Worm (Caenorhabditis elegans) whole organism, L2 larva: ENCODE results near the gene K01D12.9.

ENCODE experiments used
- ceh-16 ChIP-seq: fragments of 150-350 bp; optimal IDR thresholded peaks from 2 replicates; lab custom pipeline; 2014; ENCODE audit warnings: missing biosample characterization, missing genetic modification characterization
- nhr-129 ChIP-seq: fragments of 150-350 bp; optimal IDR thresholded peaks from 2 replicates; lab custom pipeline; 2014; ENCODE audit warnings: missing biosample characterization, missing genetic modification characterization
- nhr-237 ChIP-seq: fragments of 150-350 bp; optimal IDR thresholded peaks from 2 replicates; lab custom pipeline; 2014; ENCODE audit warnings: missing biosample characterization, missing genetic modification characterization
- snpc-4 ChIP-seq: fragments of 150-350 bp; optimal IDR thresholded peaks from 2 replicates; lab custom pipeline; 2014; ENCODE audit warnings: missing biosample characterization, missing genetic modification characterization
- ztf-11 ChIP-seq: sonication (generic microtip); optimal IDR thresholded peaks from 2 replicates; lab custom pipeline; 2017; ENCODE audit warnings: missing biosample characterization, missing genetic modification characterization
- ztf-4 ChIP-seq: fragments of 150-350 bp; optimal IDR thresholded peaks from 2 replicates; lab custom pipeline; 2014; ENCODE audit warnings: missing biosample characterization, missing genetic modification characterization

- TF ChIP-seq nhr-237 (tag; lab: Kevin White, UChicago) (no peak), ceh-16 (tag; lab: Kevin White, UChicago) (no peak), ztf-11 (tag; lab: Kevin White, UChicago) (no peak), ztf-4 (tag; lab: Kevin White, UChicago) (no peak), snpc-4 (tag; lab: Kevin White, UChicago) (no peak), nhr-129 (tag; lab: Kevin White, UChicago) (no peak)
Measured at ce11 chrV:12417277-12417676, 12.8 kb upstream of the K01D12.9 start, which contains the start of gene cdr-3.
